Worm (Caenorhabditis elegans): ENCODE results near the gene Y116A8C.20.

DNA sequence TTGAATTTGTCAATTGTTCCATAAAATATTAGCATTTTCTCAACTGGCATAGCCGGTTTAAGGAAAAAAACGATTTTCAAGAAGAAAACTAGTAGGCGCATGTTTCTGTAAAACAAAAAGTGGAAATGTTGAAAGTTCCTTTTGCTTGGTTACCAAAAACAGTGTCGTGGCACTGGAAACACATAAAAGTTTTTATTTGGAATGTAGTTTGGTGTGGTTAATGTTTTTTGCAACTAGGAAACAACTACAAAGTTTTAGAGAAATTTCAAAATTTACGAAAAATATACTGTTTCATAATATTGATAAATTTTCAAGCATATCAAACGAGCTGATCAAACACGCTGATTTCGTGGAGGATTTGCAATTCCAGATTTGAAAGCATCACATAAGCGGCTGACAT, 5.0 kb downstream of the Y116A8C.20 start, which contains the start of gene clec-195:
- TF ChIP-seq him-1 (tag; optimal IDR thresholded peaks at IDR 0.05) (no peak), W03F9.2 (tag; optimal IDR thresholded peaks at IDR 0.05) (no peak)

Data from whole organism, L4/young adult.